Fruit fly (Drosophila melanogaster) whole organism, embryonic: ENCODE measurements around the gene CG7149.

ENCODE experiments used
- Adf1 ChIP-seq: fragments of 200-800 bp; sonication (Bioruptor generic); IDR thresholded peaks from 2 replicates; pipeline ENCODE4 v1.3.6; 2022; ENCODE audit warnings: missing biosample characterization, missing genetic modification characterization
- Aef1 ChIP-seq: fragments of 200-800 bp; sonication (Bioruptor generic); IDR thresholded peaks from 3 replicates; pipeline ENCODE4 v1.3.6; 2022; ENCODE audit warnings: missing biosample characterization, missing genetic modification characterization
- Atf3 ChIP-seq: fragments of 200-800 bp; sonication (Bioruptor generic); optimal IDR thresholded peaks from 3 replicates; lab custom pipeline; 2016; ENCODE audit warnings: missing biosample characterization, missing genetic modification characterization
- Bdp1 ChIP-seq: fragments of 200-800 bp; sonication (Bioruptor generic); optimal IDR thresholded peaks from 3 replicates; lab custom pipeline; 2016; ENCODE audit warnings: missing biosample characterization, missing genetic modification characterization
- CG10366 ChIP-seq: fragments of 200-800 bp; sonication (Bioruptor generic); IDR thresholded peaks from 2 replicates; pipeline ENCODE4 v1.3.6; 2022; ENCODE audit warnings: missing biosample characterization, missing genetic modification characterization
- CG10543 ChIP-seq: fragments of 200-800 bp; sonication (Bioruptor generic); optimal IDR thresholded peaks from 3 replicates; lab custom pipeline; 2017; ENCODE audit warnings: missing biosample characterization, mild to moderate bottlenecking, missing genetic modification characterization, moderate library complexity
- CG10565 ChIP-seq: fragments of 200-800 bp; sonication (Bioruptor generic); optimal IDR thresholded peaks from 3 replicates; lab custom pipeline; 2016; ENCODE audit warnings: missing biosample characterization, mild to moderate bottlenecking, missing genetic modification characterization
- CG13624 ChIP-seq: fragments of 200-800 bp; sonication (Bioruptor generic); optimal IDR thresholded peaks from 2 replicates; lab custom pipeline; 2016; ENCODE audit warnings: missing biosample characterization, missing genetic modification characterization
- CG14710 ChIP-seq: fragments of 200-800 bp; sonication (Bioruptor generic); optimal IDR thresholded peaks from 3 replicates; lab custom pipeline; 2019; ENCODE audit warnings: missing biosample characterization, mild to moderate bottlenecking, missing genetic modification characterization, moderate library complexity
- CG15011 ChIP-seq: fragments of 200-800 bp; sonication (Bioruptor generic); optimal IDR thresholded peaks from 3 replicates; lab custom pipeline; 2018; ENCODE audit warnings: missing biosample characterization, mild to moderate bottlenecking, missing genetic modification characterization
- CG15514 ChIP-seq: fragments of 200-800 bp; sonication (Bioruptor generic); optimal IDR thresholded peaks from 3 replicates; lab custom pipeline; 2017; ENCODE audit warnings: missing biosample characterization, missing genetic modification characterization, mild to moderate bottlenecking, moderate library complexity, missing genetic modification reagents
- CG1603 ChIP-seq: fragments of 200-800 bp; sonication (Bioruptor generic); optimal IDR thresholded peaks from 2 replicates; lab custom pipeline; 2019; ENCODE audit warnings: missing biosample characterization, mild to moderate bottlenecking, missing genetic modification characterization, moderate library complexity
- CG32767 ChIP-seq: fragments of 200-800 bp; sonication (Bioruptor generic); IDR thresholded peaks from 2 replicates; pipeline ENCODE4 v1.3.6; 2022; ENCODE audit warnings: missing biosample characterization, missing genetic modification characterization
- CG33557 ChIP-seq: fragments of 200-800 bp; sonication (Bioruptor generic); optimal IDR thresholded peaks from 2 replicates; lab custom pipeline; 2019; ENCODE audit warnings: missing biosample characterization, mild to moderate bottlenecking, missing genetic modification characterization, moderate library complexity
- CG3995 ChIP-seq: fragments of 200-800 bp; sonication (Bioruptor generic); optimal IDR thresholded peaks from 3 replicates; lab custom pipeline; 2016; ENCODE audit warnings: missing biosample characterization, missing genetic modification characterization
- CG42726 ChIP-seq: fragments of 200-800 bp; sonication (Bioruptor generic); IDR thresholded peaks from 2 replicates; pipeline ENCODE4 v1.3.6; 2022; ENCODE audit warnings: missing biosample characterization, missing genetic modification characterization; ENCODE audit not compliant: partially characterized antibody
- CG4282 ChIP-seq: fragments of 200-800 bp; sonication (Bioruptor generic); optimal IDR thresholded peaks from 2 replicates; lab custom pipeline; 2016; ENCODE audit warnings: missing biosample characterization, missing genetic modification characterization
- CG4707 ChIP-seq: fragments of 200-800 bp; sonication (Bioruptor generic); optimal IDR thresholded peaks from 2 replicates; lab custom pipeline; 2018; ENCODE audit warnings: missing biosample characterization, mild to moderate bottlenecking, missing genetic modification characterization, moderate library complexity
- CG7963 ChIP-seq: fragments of 200-800 bp; sonication (Bioruptor generic); IDR thresholded peaks from 3 replicates; pipeline ENCODE4 v1.3.6; 2022; ENCODE audit warnings: missing biosample characterization, missing genetic modification characterization; ENCODE audit not compliant: partially characterized antibody
- CG9437 ChIP-seq: fragments of 200-800 bp; sonication (Bioruptor generic); optimal IDR thresholded peaks from 2 replicates; lab custom pipeline; 2018; ENCODE audit warnings: missing biosample characterization, mild to moderate bottlenecking, missing genetic modification characterization
- CHES-1-like ChIP-seq: fragments of 200-800 bp; sonication (Bioruptor generic); optimal IDR thresholded peaks from 2 replicates; lab custom pipeline; 2016; ENCODE audit warnings: missing biosample characterization, missing genetic modification characterization
- Chrac-16 ChIP-seq: fragments of 200-800 bp; sonication (Bioruptor generic); optimal IDR thresholded peaks from 3 replicates; lab custom pipeline; 2016; ENCODE audit warnings: missing biosample characterization, missing genetic modification characterization
- D19B ChIP-seq: fragments of 200-800 bp; sonication (Bioruptor generic); optimal IDR thresholded peaks from 2 replicates; lab custom pipeline; 2017; ENCODE audit warnings: missing biosample characterization, mild to moderate bottlenecking, missing genetic modification characterization
- ERR ChIP-seq: fragments of 200-800 bp; sonication (Bioruptor generic); optimal IDR thresholded peaks from 2 replicates; lab custom pipeline; 2016; ENCODE audit warnings: missing biosample characterization, missing genetic modification characterization
- Jarid2 ChIP-seq: fragments of 200-800 bp; sonication (Bioruptor generic); optimal IDR thresholded peaks from 3 replicates; lab custom pipeline; 2017; ENCODE audit warnings: mild to moderate bottlenecking, missing biosample characterization, missing genetic modification reagents, missing genetic modification characterization
- Myb ChIP-seq: fragments of 200-800 bp; sonication (Bioruptor generic); optimal IDR thresholded peaks from 2 replicates; lab custom pipeline; 2016; ENCODE audit warnings: missing biosample characterization, missing genetic modification characterization
- Optix ChIP-seq: fragments of 200-800 bp; sonication (Bioruptor generic); IDR thresholded peaks from 3 replicates; pipeline ENCODE4 v1.3.6; 2022; ENCODE audit warnings: missing biosample characterization, missing genetic modification characterization
- al ChIP-seq: fragments of 200-800 bp; sonication (Bioruptor generic); IDR thresholded peaks from 2 replicates; pipeline ENCODE4 v1.3.6; 2022; ENCODE audit warnings: missing biosample characterization, missing genetic modification characterization
- caup ChIP-seq: fragments of 200-800 bp; sonication (Bioruptor generic); optimal IDR thresholded peaks from 3 replicates; lab custom pipeline; 2017; ENCODE audit warnings: missing biosample characterization, mild to moderate bottlenecking, missing genetic modification characterization, moderate library complexity; ENCODE audit not compliant: severe bottlenecking
- crc ChIP-seq: fragments of 200-800 bp; sonication (Bioruptor generic); optimal IDR thresholded peaks from 2 replicates; lab custom pipeline; 2016; ENCODE audit warnings: missing biosample characterization, missing genetic modification characterization
- eve ChIP-seq, 2 experiments: fragments of >200 bp; optimal IDR thresholded peaks; 2 replicates each; lab custom pipeline; 2017; ENCODE audit warnings: missing biosample characterization in 2 of 2, missing genetic modification characterization in 2 of 2
- eyg ChIP-seq: fragments of 200-800 bp; sonication (Bioruptor generic); optimal IDR thresholded peaks from 3 replicates; lab custom pipeline; 2016; ENCODE audit warnings: missing biosample characterization, missing genetic modification characterization
- fd102C ChIP-seq: fragments of 200-800 bp; sonication (Bioruptor generic); optimal IDR thresholded peaks from 2 replicates; lab custom pipeline; 2018; ENCODE audit warnings: missing biosample characterization, mild to moderate bottlenecking, missing genetic modification characterization, moderate library complexity
- gcm2 ChIP-seq: fragments of 200-800 bp; sonication (Bioruptor generic); optimal IDR thresholded peaks from 2 replicates; lab custom pipeline; 2016; ENCODE audit warnings: missing biosample characterization, missing genetic modification characterization
- gfzf ChIP-seq: fragments of 200-800 bp; sonication (Bioruptor generic); optimal IDR thresholded peaks from 2 replicates; lab custom pipeline; 2016; ENCODE audit warnings: missing biosample characterization, mild to moderate bottlenecking, missing genetic modification characterization, moderate library complexity
- grau ChIP-seq: fragments of 200-800 bp; optimal IDR thresholded peaks from 3 replicates; lab custom pipeline; 2019; ENCODE audit warnings: missing biosample characterization, mild to moderate bottlenecking, missing genetic modification characterization, moderate library complexity
- hbn ChIP-seq: fragments of 200-800 bp; sonication (Bioruptor generic); IDR thresholded peaks from 2 replicates; pipeline ENCODE4 v1.3.6; 2022; ENCODE audit warnings: missing biosample characterization, missing genetic modification characterization; ENCODE audit not compliant: partially characterized antibody
- her ChIP-seq: fragments of 200-800 bp; sonication (Bioruptor generic); optimal IDR thresholded peaks from 2 replicates; lab custom pipeline; 2016; ENCODE audit warnings: missing biosample characterization, missing genetic modification characterization
- insv ChIP-seq, 2 experiments: fragments of 200-800 bp; sonication (Bioruptor generic); optimal IDR thresholded peaks; 3 replicates each; lab custom pipeline; 2016 to 2018; ENCODE audit warnings: missing biosample characterization in 2 of 2, missing genetic modification characterization in 2 of 2
- kah ChIP-seq: fragments of 200-800 bp; sonication (Bioruptor generic); optimal IDR thresholded peaks from 2 replicates; lab custom pipeline; 2018; ENCODE audit warnings: missing biosample characterization, mild to moderate bottlenecking, missing genetic modification characterization
- kay ChIP-seq: fragments of 200-800 bp; sonication (Bioruptor generic); optimal IDR thresholded peaks from 2 replicates; lab custom pipeline; 2016; ENCODE audit warnings: missing biosample characterization, missing genetic modification characterization
- ken ChIP-seq: fragments of 200-800 bp; sonication (Bioruptor generic); IDR thresholded peaks from 3 replicates; pipeline ENCODE4 v1.3.6; 2022; ENCODE audit warnings: missing biosample characterization, missing genetic modification characterization
- lilli ChIP-seq: fragments of 200-800 bp; sonication (Bioruptor generic); optimal IDR thresholded peaks from 3 replicates; lab custom pipeline; 2016; ENCODE audit warnings: missing biosample characterization, missing genetic modification characterization
- otp ChIP-seq: fragments of 200-800 bp; sonication (Bioruptor generic); IDR thresholded peaks from 3 replicates; pipeline ENCODE4, ENCODE4 v1.3.6; 2022; ENCODE audit warnings: missing biosample characterization, missing genetic modification characterization
- peb ChIP-seq: fragments of 200-800 bp; sonication (Bioruptor generic); IDR thresholded peaks from 2 replicates; pipeline ENCODE4 v1.3.6; 2022; ENCODE audit warnings: missing biosample characterization, missing genetic modification characterization
- pnt ChIP-seq: fragments of 200-800 bp; sonication (Bioruptor generic); optimal IDR thresholded peaks from 3 replicates; lab custom pipeline; 2016; ENCODE audit warnings: missing biosample characterization, missing genetic modification characterization
- pzg ChIP-seq: fragments of 200-800 bp; sonication (Bioruptor generic); optimal IDR thresholded peaks from 3 replicates; lab custom pipeline; 2018; ENCODE audit warnings: missing biosample characterization, mild to moderate bottlenecking, missing genetic modification characterization, moderate library complexity
- ro ChIP-seq: fragments of 200-800 bp; sonication (Bioruptor generic); IDR thresholded peaks from 2 replicates; pipeline ENCODE4 v1.3.6; 2022; ENCODE audit warnings: missing biosample characterization, missing genetic modification characterization
- seq ChIP-seq: fragments of 200-800 bp; sonication (Bioruptor generic); IDR thresholded peaks from 2 replicates; pipeline ENCODE4 v1.3.6; 2022; ENCODE audit warnings: missing biosample characterization, missing genetic modification characterization
- sqz ChIP-seq: fragments of 200-800 bp; sonication (Bioruptor generic); optimal IDR thresholded peaks from 3 replicates; lab custom pipeline; 2018; ENCODE audit warnings: missing biosample characterization, mild to moderate bottlenecking, missing genetic modification characterization
- wdn ChIP-seq: fragments of 200-800 bp; sonication (Bioruptor generic); IDR thresholded peaks from 2 replicates; pipeline ENCODE4 v1.3.6; 2022; ENCODE audit warnings: missing biosample characterization, missing genetic modification characterization

Gene CG7149

dm6 chr2L:7828231-7828630 lies 37.9 kb upstream of the CG7149 start (continued):
- TF ChIP-seq CG32767 (GFP tag; lab: Robert Waterston, UW): peak; percentile 89
- TF ChIP-seq kah (GFP tag; lab: Kevin White, UChicago): peak; percentile 1
- no peak for TF ChIP-seq Atf3 (GFP tag; lab: Kevin White, UChicago)
- no peak for TF ChIP-seq caup
- peak; percentile 77 for TF ChIP-seq CG42726 (GFP tag; lab: Robert Waterston, UW)
- TF ChIP-seq CG3995 (GFP tag; lab: Kevin White, UChicago): no peak
- peak; percentile 51 for TF ChIP-seq CG15514 (GFP tag; lab: Kevin White, UChicago)
- TF ChIP-seq wdn: no peak
- TF ChIP-seq CG10565: no peak
- peak; percentile 65 for TF ChIP-seq CG10543 (GFP tag; lab: Kevin White, UChicago)
- no peak for TF ChIP-seq CG15011
- peak; percentile 28 for TF ChIP-seq pzg (GFP tag; lab: Kevin White, UChicago)
- TF ChIP-seq otp (GFP tag; lab: Robert Waterston, UW): 0 out of 3 replicates have a peak, but pooled peaks have one; percentile 23
- TF ChIP-seq peb (GFP tag; lab: Robert Waterston, UW): no peak
- TF ChIP-seq CG4707 (GFP tag; lab: Kevin White, UChicago): no peak
- peak; percentile 70 for TF ChIP-seq Adf1 (GFP tag; lab: Robert Waterston, UW)
- peak; percentile 51 for TF ChIP-seq gcm2
- no peak for TF ChIP-seq Optix (GFP tag; lab: Robert Waterston, UW)
- peak; percentile 46 for TF ChIP-seq CG33557 (GFP tag; lab: Kevin White, UChicago)
- TF ChIP-seq Myb: no peak
- no peak for TF ChIP-seq lilli (GFP tag; lab: Kevin White, UChicago)
- no peak for TF ChIP-seq ro (GFP tag; lab: Robert Waterston, UW)
- peak; percentile 98 for TF ChIP-seq sqz
- no peak for TF ChIP-seq D19B (GFP tag; lab: Kevin White, UChicago)
- no peak for TF ChIP-seq CG14710 (tag; lab: Kevin White, UChicago)
- TF ChIP-seq CG4282 (GFP tag; lab: Kevin White, UChicago): no peak
- no peak for TF ChIP-seq CHES-1-like (GFP tag; lab: Kevin White, UChicago)
- no peak for TF ChIP-seq Bdp1 (GFP tag; lab: Kevin White, UChicago)
- no peak for TF ChIP-seq pnt (GFP tag; lab: Kevin White, UChicago)
- TF ChIP-seq ken: no peak
- TF ChIP-seq CG13624 (GFP tag; lab: Kevin White, UChicago): peak; percentile 38
- no peak for TF ChIP-seq eve (GFP tag; optimal IDR thresholded peaks at IDR 0.05; lab: Kevin White, UChicago)
- TF ChIP-seq crc (GFP tag; lab: Kevin White, UChicago): no peak
- TF ChIP-seq seq (GFP tag; lab: Robert Waterston, UW): no peak
- peak; percentile 93 for TF ChIP-seq kay
- TF ChIP-seq her (GFP tag; lab: Kevin White, UChicago): no peak
- peak; percentile 17 for TF ChIP-seq CG1603
- TF ChIP-seq grau (tag; lab: Kevin White, UChicago): peak; percentile 6
- peak; percentile 15; the same call in 1 of the 3 replicates for TF ChIP-seq Aef1 (GFP tag; lab: Robert Waterston, UW)
- no peak for TF ChIP-seq Chrac-16 (GFP tag; lab: Kevin White, UChicago)
- no peak; the same call in 1 of the 2 replicates for TF ChIP-seq hbn (GFP tag; lab: Robert Waterston, UW)
- TF ChIP-seq gfzf (GFP tag; lab: Kevin White, UChicago): no peak
- TF ChIP-seq CG9437 (GFP tag; lab: Kevin White, UChicago): no peak
- no peak for TF ChIP-seq al
- no peak for TF ChIP-seq ERR (GFP tag; lab: Kevin White, UChicago)
- TF ChIP-seq CG10366 (GFP tag; lab: Robert Waterston, UW): no peak
- TF ChIP-seq fd102C (GFP tag; lab: Kevin White, UChicago): no peak
- no peak for TF ChIP-seq eyg (GFP tag; lab: Kevin White, UChicago)
- TF ChIP-seq Jarid2 (GFP tag; lab: Kevin White, UChicago): no peak
- TF ChIP-seq insv (GFP tag; optimal IDR thresholded peaks at IDR 0.05; lab: Kevin White, UChicago): peak in 1 of 2 experiments; percentile 62
- TF ChIP-seq CG7963 (GFP tag; lab: Robert Waterston, UW): 0 out of 3 replicates have a peak, but pooled peaks have one; percentile 31
